Worm (Caenorhabditis elegans) whole organism, young adult: ENCODE data around the gene parp-2.

Source experiments
- B0336.3 ChIP-seq: fragments of 200-800 bp; sonication (Bioruptor generic); IDR thresholded peaks from 2 replicates; pipeline ENCODE4 v1.3.6; 2022; ENCODE audit warnings: missing genetic modification characterization, missing compliant biosample characterization
- C06A6.2 ChIP-seq: fragments of 200-800 bp; sonication (Bioruptor generic); conservative IDR thresholded peaks from 2 replicates; pipeline ENCODE4 v1.3.6; 2022; ENCODE audit warnings: missing genetic modification characterization, missing compliant biosample characterization
- F22D6.2 ChIP-seq: sonication (generic microtip); optimal IDR thresholded peaks from 2 replicates; lab custom pipeline; 2016; ENCODE audit warnings: mild to moderate bottlenecking, missing genetic modification characterization, missing compliant biosample characterization
- F23B12.7 ChIP-seq: sonication (generic microtip); optimal IDR thresholded peaks from 2 replicates; lab custom pipeline; 2017; ENCODE audit warnings: missing genetic modification characterization, mild to moderate bottlenecking, missing compliant biosample characterization, antibody characterized with exemption, moderate library complexity; ENCODE audit not compliant: insufficient read depth
- F52B5.7 ChIP-seq: sonication (generic microtip); optimal IDR thresholded peaks from 2 replicates; lab custom pipeline; 2016; ENCODE audit warnings: mild to moderate bottlenecking, missing genetic modification characterization, missing compliant biosample characterization
- K11D2.4 ChIP-seq: fragments of 200-800 bp; sonication (Bioruptor generic); IDR thresholded peaks from 2 replicates; pipeline ENCODE4 v1.3.6; 2022; ENCODE audit warnings: missing genetic modification reagents, missing genetic modification characterization, missing compliant biosample characterization
- K12H6.12 ChIP-seq: fragments of 200-800 bp; sonication (Bioruptor generic); optimal IDR thresholded peaks from 2 replicates; lab custom pipeline; 2018; ENCODE audit warnings: mild to moderate bottlenecking, missing genetic modification characterization, missing compliant biosample characterization
- T26A5.8 ChIP-seq: sonication (generic microtip); optimal IDR thresholded peaks from 2 replicates; lab custom pipeline; 2016; ENCODE audit warnings: missing genetic modification characterization, missing compliant biosample characterization
- Y53G8AR.9 ChIP-seq: fragments of 200-800 bp; sonication (Bioruptor generic); conservative IDR thresholded peaks from 2 replicates; pipeline ENCODE4 v1.3.6; 2022; ENCODE audit warnings: missing genetic modification reagents, missing genetic modification characterization, missing compliant biosample characterization
- akir-1 ChIP-seq: fragments of 200-800 bp; sonication (Bioruptor generic); optimal IDR thresholded peaks from 2 replicates; lab custom pipeline; 2018; ENCODE audit warnings: mild to moderate bottlenecking, missing genetic modification characterization, moderate library complexity, missing compliant biosample characterization
- ama-1 ChIP-seq, 3 experiments: fragments of 150-350 bp in 1 of 3; sonication (generic microtip) in 2 of 3; optimal IDR thresholded peaks; 2 replicates each; lab custom pipeline; 2014 to 2018; ENCODE audit warnings: missing biosample characterization in 2 of 3, missing genetic modification characterization in 2 of 3, missing genetic modification reagents in 2 of 3
- aptf-2 ChIP-seq: fragments of 200-800 bp; sonication (Bioruptor generic); conservative IDR thresholded peaks from 2 replicates; pipeline ENCODE4 v1.3.6; 2022; ENCODE audit warnings: missing genetic modification reagents, missing genetic modification characterization, missing compliant biosample characterization
- atf-7 ChIP-seq: sonication (generic microtip); optimal IDR thresholded peaks from 2 replicates; lab custom pipeline; 2017; ENCODE audit warnings: mild to moderate bottlenecking, missing genetic modification characterization, missing compliant biosample characterization
- athp-1 ChIP-seq: sonication (generic microtip); optimal IDR thresholded peaks from 2 replicates; lab custom pipeline; 2017; ENCODE audit warnings: mild to moderate bottlenecking, missing genetic modification characterization, missing compliant biosample characterization
- attf-3 ChIP-seq: fragments of 200-800 bp; sonication (Bioruptor generic); conservative IDR thresholded peaks from 2 replicates; pipeline ENCODE4 v1.3.6; 2022; ENCODE audit warnings: missing genetic modification reagents, missing genetic modification characterization, missing compliant biosample characterization
- attf-5 ChIP-seq: fragments of 200-800 bp; sonication (Bioruptor generic); optimal IDR thresholded peaks from 2 replicates; lab custom pipeline; 2018; ENCODE audit warnings: mild to moderate bottlenecking, missing genetic modification characterization, missing compliant biosample characterization
- cebp-2 ChIP-seq: fragments of 200-800 bp; sonication (Bioruptor generic); IDR thresholded peaks from 2 replicates; pipeline ENCODE4 v1.3.6; 2022; ENCODE audit warnings: missing genetic modification characterization, missing compliant biosample characterization
- ceh-100 ChIP-seq: fragments of 200-800 bp; sonication (Bioruptor generic); IDR thresholded peaks from 2 replicates; pipeline ENCODE4 v1.3.6; 2022; ENCODE audit warnings: missing genetic modification reagents, missing genetic modification characterization, missing compliant biosample characterization
- ceh-27 ChIP-seq: fragments of 200-800 bp; sonication (Bioruptor generic); optimal IDR thresholded peaks from 2 replicates; lab custom pipeline; 2018; ENCODE audit warnings: mild to moderate bottlenecking, missing genetic modification characterization, moderate library complexity, missing compliant biosample characterization
- ceh-40 ChIP-seq: fragments of 200-800 bp; sonication (Bioruptor generic); IDR thresholded peaks from 2 replicates; pipeline ENCODE4 v1.3.6; 2022; ENCODE audit warnings: missing genetic modification characterization, missing compliant biosample characterization
- ceh-91 ChIP-seq: fragments of 200-800 bp; sonication (Bioruptor generic); IDR thresholded peaks from 2 replicates; pipeline ENCODE4 v1.3.6; 2022; ENCODE audit warnings: missing genetic modification reagents, missing genetic modification characterization, missing compliant biosample characterization
- die-1 ChIP-seq: sonication (generic microtip); optimal IDR thresholded peaks from 2 replicates; lab custom pipeline; 2016; ENCODE audit warnings: missing genotype, mild to moderate bottlenecking, missing genetic modification characterization, missing compliant biosample characterization
- efl-1 ChIP-seq: fragments of 150-350 bp; optimal IDR thresholded peaks from 2 replicates; lab custom pipeline; 2014; ENCODE audit warnings: missing biosample characterization, missing genetic modification reagents, missing genetic modification characterization
- egrh-3 ChIP-seq: fragments of 200-800 bp; sonication (Bioruptor generic); IDR thresholded peaks from 2 replicates; pipeline ENCODE4 v1.3.6; 2022; ENCODE audit warnings: missing genetic modification reagents, missing genetic modification characterization, missing compliant biosample characterization
- ets-4 ChIP-seq: fragments of 200-800 bp; sonication (Bioruptor generic); optimal IDR thresholded peaks from 2 replicates; lab custom pipeline; 2018; ENCODE audit warnings: mild to moderate bottlenecking, missing genetic modification characterization, missing compliant biosample characterization
- fkh-3 ChIP-seq: sonication (generic microtip); optimal IDR thresholded peaks from 2 replicates; lab custom pipeline; 2016; ENCODE audit warnings: mild to moderate bottlenecking, missing genetic modification characterization, missing compliant biosample characterization
- gei-17 ChIP-seq: fragments of 200-800 bp; sonication (Bioruptor generic); optimal IDR thresholded peaks from 2 replicates; lab custom pipeline; 2018; ENCODE audit warnings: mild to moderate bottlenecking, missing genetic modification characterization, missing compliant biosample characterization
- hmg-1.2 ChIP-seq: fragments of 200-800 bp; sonication (Bioruptor generic); IDR thresholded peaks from 2 replicates; pipeline ENCODE4 v1.3.6; 2022; ENCODE audit warnings: missing genetic modification reagents, missing genetic modification characterization, missing compliant biosample characterization
- hsf-1 ChIP-seq: fragments of 200-800 bp; sonication (Bioruptor generic); IDR thresholded peaks from 2 replicates; pipeline ENCODE4 v1.3.6; 2022; ENCODE audit warnings: missing genetic modification reagents, missing genetic modification characterization, missing compliant biosample characterization
- lag-1 ChIP-seq: fragments of 200-800 bp; sonication (Bioruptor generic); IDR thresholded peaks from 2 replicates; pipeline ENCODE4 v1.3.6; 2022; ENCODE audit warnings: missing genetic modification reagents, missing genetic modification characterization, missing compliant biosample characterization
- lin-26 ChIP-seq: fragments of 200-800 bp; sonication (Bioruptor generic); IDR thresholded peaks from 2 replicates; pipeline ENCODE4 v1.3.6; 2022; ENCODE audit warnings: missing genetic modification reagents, missing genetic modification characterization, missing compliant biosample characterization
- lin-35 ChIP-seq, 3 experiments: fragments of 150-350 bp in 2 of 3; sonication (generic microtip) in 1 of 3; optimal IDR thresholded peaks; 2 replicates each; lab custom pipeline; 2014 to 2018; ENCODE audit warnings: missing biosample characterization in 3 of 3, missing genetic modification characterization in 3 of 3, missing genetic modification reagents in 3 of 3
- lir-1 ChIP-seq: fragments of 200-800 bp; sonication (Bioruptor generic); conservative IDR thresholded peaks from 2 replicates; pipeline ENCODE4 v1.3.6; 2022; ENCODE audit warnings: missing genetic modification reagents, missing genetic modification characterization, missing compliant biosample characterization
- lsl-1 ChIP-seq: fragments of 200-800 bp; sonication (Bioruptor generic); optimal IDR thresholded peaks from 2 replicates; lab custom pipeline; 2018; ENCODE audit warnings: mild to moderate bottlenecking, missing genetic modification characterization, moderate library complexity, missing compliant biosample characterization
- lsy-27 ChIP-seq: sonication (generic microtip); optimal IDR thresholded peaks from 2 replicates; lab custom pipeline; 2017; ENCODE audit warnings: missing genetic modification characterization, mild to moderate bottlenecking, missing compliant biosample characterization, antibody characterized with exemption, missing genotype, borderline replicate concordance; ENCODE audit not compliant: insufficient read depth
- mes-4 ChIP-seq: sonication (generic microtip); optimal IDR thresholded peaks from 2 replicates; lab custom pipeline; 2016; ENCODE audit warnings: missing genotype, missing genetic modification characterization, missing compliant biosample characterization
- mxl-1 ChIP-seq: sonication (generic microtip); optimal IDR thresholded peaks from 2 replicates; lab custom pipeline; 2016; ENCODE audit warnings: missing genetic modification characterization, missing compliant biosample characterization
- nhr-120 ChIP-seq: fragments of 200-800 bp; sonication (Bioruptor generic); IDR thresholded peaks from 2 replicates; pipeline ENCODE4 v1.3.6; 2022; ENCODE audit warnings: missing genetic modification characterization, missing compliant biosample characterization
- nhr-179 ChIP-seq: sonication (generic microtip); optimal IDR thresholded peaks from 2 replicates; lab custom pipeline; 2016; ENCODE audit warnings: mild to moderate bottlenecking, missing genetic modification characterization, missing compliant biosample characterization
- pha-4 ChIP-seq: fragments of 150-350 bp; sonication (generic microtip); optimal IDR thresholded peaks from 2 replicates; lab custom pipeline; 2014; ENCODE audit warnings: missing biosample characterization, missing genetic modification reagents, missing genetic modification characterization
- rcor-1 ChIP-seq: fragments of 200-800 bp; sonication (Bioruptor generic); IDR thresholded peaks from 2 replicates; pipeline ENCODE4 v1.3.6; 2022; ENCODE audit warnings: missing genetic modification reagents, missing genetic modification characterization, missing compliant biosample characterization
- repo-1 ChIP-seq: sonication (generic microtip); optimal IDR thresholded peaks from 2 replicates; lab custom pipeline; 2017; ENCODE audit warnings: mild to moderate bottlenecking, missing genetic modification characterization, missing compliant biosample characterization
- snpc-3.4 ChIP-seq: sonication (generic microtip); optimal IDR thresholded peaks from 2 replicates; lab custom pipeline; 2017; ENCODE audit warnings: missing genetic modification characterization, mild to moderate bottlenecking, missing compliant biosample characterization, antibody characterized with exemption, moderate library complexity, missing genotype, missing genetic modification reagents
- somi-1 ChIP-seq: fragments of 200-800 bp; sonication (Bioruptor generic); optimal IDR thresholded peaks from 2 replicates; lab custom pipeline; 2018; ENCODE audit warnings: mild to moderate bottlenecking, missing genetic modification characterization, missing compliant biosample characterization
- zfh-2 ChIP-seq: fragments of 200-800 bp; sonication (Bioruptor generic); conservative IDR thresholded peaks from 2 replicates; pipeline ENCODE4 v1.3.6; 2022; ENCODE audit warnings: missing genetic modification reagents, missing genetic modification characterization, missing compliant biosample characterization
- ztf-22 ChIP-seq: fragments of 200-800 bp; sonication (Bioruptor generic); optimal IDR thresholded peaks from 2 replicates; lab custom pipeline; 2018; ENCODE audit warnings: mild to moderate bottlenecking, missing genetic modification characterization, moderate library complexity, missing compliant biosample characterization
- ztf-3 ChIP-seq: fragments of 200-800 bp; sonication (Bioruptor generic); optimal IDR thresholded peaks from 2 replicates; lab custom pipeline; 2018; ENCODE audit warnings: mild to moderate bottlenecking, missing genetic modification characterization, missing compliant biosample characterization

parp-2 gene

ce11 chrII:9617039-9617901 lies 24.4 kb downstream of the parp-2 start, which contains the start of gene hal-3:
hal-3 (minus strand) TSS chrII:9617125.
- TF ChIP-seq somi-1 (GFP tag; lab: Kevin White, UChicago) (no peak), Y53G8AR.9 (GFP tag; lab: Robert Waterston, UW) (peak; percentile 73; the same call in 1 of the 2 replicates), atf-7 (tag; lab: Kevin White, UChicago) (no peak), cebp-2 (GFP tag; lab: Robert Waterston, UW) (0 out of 2 replicates have a peak, but pooled peaks have one; percentile 59), T26A5.8 (tag; lab: Kevin White, UChicago) (peak; percentile 1), F52B5.7 (tag; lab: Kevin White, UChicago) (peak; percentile 22), mxl-1 (tag; lab: Kevin White, UChicago) (no peak), lsl-1 (GFP tag; lab: Kevin White, UChicago) (peak; percentile 60), hsf-1 (GFP tag; lab: Robert Waterston, UW) (no peak), K11D2.4 (GFP tag; lab: Robert Waterston, UW) (no peak), B0336.3 (GFP tag; lab: Robert Waterston, UW) (peak; percentile 76), ets-4 (GFP tag; lab: Kevin White, UChicago) (no peak), attf-3 (GFP tag; lab: Robert Waterston, UW) (no peak; the same call in 1 of the 2 replicates), K12H6.12 (tag; lab: Kevin White, UChicago) (no peak), efl-1 (GFP tag; lab: Kevin White, UChicago) (no peak), nhr-179 (tag; lab: Kevin White, UChicago) (no peak), mes-4 (no peak), ceh-91 (GFP tag; lab: Robert Waterston, UW) (no peak), snpc-3.4 (tag; lab: Kevin White, UChicago) (no peak), repo-1 (peak; percentile 60), akir-1 (GFP tag; lab: Kevin White, UChicago) (no peak), zfh-2 (GFP tag; lab: Robert Waterston, UW) (no peak), lin-35 (GFP tag; optimal IDR thresholded peaks at IDR 0.05; lab: Kevin White, UChicago) (no peak), aptf-2 (no peak), F23B12.7 (no peak), lin-26 (no peak), hmg-1.2 (GFP tag; lab: Robert Waterston, UW) (no peak), gei-17 (GFP tag; lab: Kevin White, UChicago) (no peak), ztf-22 (no peak), die-1 (tag; lab: Kevin White, UChicago) (no peak), F22D6.2 (tag; lab: Kevin White, UChicago) (no peak), rcor-1 (no peak), lsy-27 (tag; lab: Kevin White, UChicago) (no peak), lag-1 (no peak), fkh-3 (tag; lab: Kevin White, UChicago) (no peak), C06A6.2 (no peak), athp-1 (tag; lab: Kevin White, UChicago) (no peak), lir-1 (GFP tag; lab: Robert Waterston, UW) (no peak), ceh-27 (no peak), ztf-3 (GFP tag; lab: Kevin White, UChicago) (no peak), ceh-100 (GFP tag; lab: Robert Waterston, UW) (no peak), egrh-3 (GFP tag; lab: Robert Waterston, UW) (no peak), nhr-120 (GFP tag; lab: Robert Waterston, UW) (no peak), ama-1 (optimal IDR thresholded peaks at IDR 0.05; lab: Kevin White, UChicago) (peak; percentile 77), ama-1 (GFP tag; optimal IDR thresholded peaks at IDR 0.05; lab: Kevin White, UChicago) (no peak), attf-5 (GFP tag; lab: Kevin White, UChicago) (no peak), ceh-40 (no peak), pha-4 (no peak)
